Fruit fly (Drosophila melanogaster): ENCODE measurements around the gene CG5177.
A peak's percentile ranks its signal among the peaks of the same experiment; 100 is the strongest.

Gene CG5177

DNA sequence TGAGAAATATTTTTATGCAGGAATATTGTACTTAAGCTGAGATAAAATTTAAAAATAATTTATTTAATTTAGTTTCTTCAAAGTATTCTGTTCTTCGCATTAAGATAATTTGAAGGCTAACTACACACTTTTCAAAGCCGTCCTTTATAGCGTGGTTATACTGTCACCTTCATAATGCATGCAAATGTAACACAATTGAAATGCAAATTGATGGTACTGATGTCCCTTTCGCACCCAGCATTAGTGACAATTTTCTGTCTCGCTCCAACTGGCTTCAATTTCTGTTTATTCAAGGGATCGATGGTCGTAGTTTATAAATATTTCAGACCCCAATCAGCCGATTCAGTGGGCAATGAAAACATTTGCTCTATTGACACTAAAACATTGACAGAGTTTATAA is 33.5 kb downstream of the CG5177 start:
- 0 out of 3 replicates have a peak, but pooled peaks have one; percentile 39 for TF ChIP-seq CG4496 (GFP tag; IDR thresholded peaks at IDR 0.05)
- 0 out of 2 replicates have a peak, but pooled peaks have one; percentile 23 for TF ChIP-seq Ets98B (GFP tag; IDR thresholded peaks at IDR 0.05)
- no peak for TF ChIP-seq CG15710 (tag; optimal IDR thresholded peaks at IDR 0.05)

DNA sequence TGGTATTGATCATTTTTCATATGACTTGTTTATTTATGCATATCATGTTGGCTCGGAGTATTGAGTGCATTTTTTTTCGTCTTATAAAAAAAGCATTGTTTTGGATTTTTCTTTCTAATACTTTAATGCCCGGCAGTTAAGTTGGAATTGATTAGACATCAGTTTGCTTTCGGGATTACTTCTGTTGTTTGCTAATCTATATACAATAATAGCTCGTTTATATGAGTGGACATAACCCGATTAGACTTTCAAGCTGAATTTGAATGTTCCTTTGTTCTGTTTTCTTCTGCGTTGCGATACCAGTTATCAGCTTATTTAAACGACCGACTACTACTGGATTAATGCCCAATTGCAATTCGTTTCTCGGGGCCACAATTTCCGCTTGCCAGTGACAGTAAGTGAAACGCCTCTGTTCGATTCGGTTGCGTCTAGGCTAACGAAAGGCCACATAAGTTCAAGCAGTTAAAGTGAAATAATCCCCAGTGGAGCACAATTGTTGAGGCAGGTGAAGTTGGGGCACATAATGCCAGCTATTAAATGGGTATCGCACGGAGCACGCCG is 35.5 kb downstream of the CG5177 start:
- TF ChIP-seq CG32121 (GFP tag; IDR thresholded peaks at IDR 0.05) (no peak), EcR (GFP tag; optimal IDR thresholded peaks at IDR 0.05) (no peak), CG12605 (GFP tag; IDR thresholded peaks at IDR 0.05) (no peak), D1 (tag; optimal IDR thresholded peaks at IDR 0.05) (no peak), CG34367 (tag; optimal IDR thresholded peaks at IDR 0.05) (no peak), CG8301 (tag; optimal IDR thresholded peaks at IDR 0.05) (no peak), fd96Ca (GFP tag; IDR thresholded peaks at IDR 0.05) (no peak), Snoo (tag; optimal IDR thresholded peaks at IDR 0.05) (no peak), Ets98B (GFP tag; IDR thresholded peaks at IDR 0.05) (no peak), CG10348 (GFP tag; IDR thresholded peaks at IDR 0.05) (no peak), CG17806 (tag; optimal IDR thresholded peaks at IDR 0.05) (no peak), CG8159 (tag; optimal IDR thresholded peaks at IDR 0.05) (no peak), CG14655 (GFP tag; optimal IDR thresholded peaks at IDR 0.05) (no peak), CG4496 (GFP tag; IDR thresholded peaks at IDR 0.05) (no peak), CG9948 (tag; optimal IDR thresholded peaks at IDR 0.05) (no peak), gl (tag; optimal IDR thresholded peaks at IDR 0.05) (no peak), Pif1A (GFP tag; optimal IDR thresholded peaks at IDR 0.05) (no peak)

DNA sequence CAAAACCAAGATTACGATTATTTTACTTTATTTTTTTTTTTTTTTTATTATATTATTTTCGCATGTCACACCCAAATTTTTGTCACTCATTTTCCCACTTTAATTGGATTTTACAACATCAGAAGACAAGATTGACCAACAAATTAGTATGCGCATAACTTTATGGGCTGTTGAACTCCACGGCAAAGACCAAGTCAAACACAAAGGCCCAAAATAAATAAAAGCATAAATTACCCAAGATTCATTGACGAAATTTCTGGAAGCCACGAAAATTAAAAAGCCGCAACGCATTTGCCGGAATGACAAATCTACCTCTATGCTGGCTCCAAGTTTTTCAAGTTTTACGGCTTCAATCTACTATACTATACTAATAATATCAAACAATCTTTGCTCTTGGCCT is 37.1 kb downstream of the CG5177 start:
- no peak for TF ChIP-seq Ets98B (GFP tag; IDR thresholded peaks at IDR 0.05)
- no peak for TF ChIP-seq CG13204 (GFP tag; optimal IDR thresholded peaks at IDR 0.05)
- no peak for TF ChIP-seq CG10348 (GFP tag; IDR thresholded peaks at IDR 0.05)
- no peak for TF ChIP-seq CG32121 (GFP tag; IDR thresholded peaks at IDR 0.05)

DNA sequence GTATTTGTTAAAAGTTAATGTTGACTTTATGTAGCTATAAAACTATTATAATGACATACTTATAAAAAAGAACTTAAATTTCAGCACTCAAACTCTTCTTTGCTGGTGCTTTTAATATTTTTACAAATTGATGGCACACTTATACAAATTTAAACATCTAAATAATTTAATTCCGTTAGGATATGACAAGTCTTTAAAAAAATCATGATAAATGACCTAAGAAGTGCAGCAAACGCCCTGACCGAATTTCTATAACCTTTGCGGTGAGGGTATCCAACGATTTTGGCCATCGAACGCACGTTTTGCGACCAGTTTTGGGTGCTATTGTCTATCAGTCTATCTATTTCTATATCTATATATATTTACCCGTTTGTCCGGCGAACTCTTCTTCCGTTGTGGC is 37.9 kb downstream of the CG5177 start:
- TF ChIP-seq CG9948 (tag; optimal IDR thresholded peaks at IDR 0.05) (no peak), Snoo (tag; optimal IDR thresholded peaks at IDR 0.05) (no peak), CG17806 (tag; optimal IDR thresholded peaks at IDR 0.05) (no peak), Pif1A (GFP tag; optimal IDR thresholded peaks at IDR 0.05) (no peak), CG12605 (GFP tag; IDR thresholded peaks at IDR 0.05) (no peak), CG15710 (tag; optimal IDR thresholded peaks at IDR 0.05) (no peak), CG8159 (tag; optimal IDR thresholded peaks at IDR 0.05) (no peak), D1 (tag; optimal IDR thresholded peaks at IDR 0.05) (no peak), CG32121 (GFP tag; IDR thresholded peaks at IDR 0.05) (no peak), CG8301 (tag; optimal IDR thresholded peaks at IDR 0.05) (no peak), gl (tag; optimal IDR thresholded peaks at IDR 0.05) (no peak), EcR (GFP tag; optimal IDR thresholded peaks at IDR 0.05) (no peak), CG13204 (GFP tag; optimal IDR thresholded peaks at IDR 0.05) (no peak)

DNA sequence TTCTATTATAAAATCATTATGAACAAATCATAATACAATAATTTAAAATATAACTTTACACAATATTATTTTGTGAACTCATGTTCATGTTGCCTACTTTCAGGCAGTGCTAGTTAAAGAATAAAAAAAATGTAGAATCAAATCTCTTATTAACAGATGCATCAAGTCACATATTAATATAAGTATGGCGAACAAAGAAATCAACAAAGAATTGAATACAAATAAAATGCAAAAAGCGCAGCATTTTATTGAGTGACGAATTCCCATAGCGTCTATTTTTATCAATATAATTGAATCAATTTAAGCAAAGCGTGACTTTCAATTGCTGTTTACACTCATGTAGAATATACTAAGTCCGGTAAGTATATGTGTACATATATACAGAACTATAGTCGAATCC is 42.8 kb downstream of the CG5177 start:
- TF ChIP-seq CG12605 (GFP tag; IDR thresholded peaks at IDR 0.05) (no peak), CG34367 (tag; optimal IDR thresholded peaks at IDR 0.05) (no peak), D1 (tag; optimal IDR thresholded peaks at IDR 0.05) (peak; percentile 12)

- TF ChIP-seq EcR (GFP tag; optimal IDR thresholded peaks at IDR 0.05) = peak; percentile 41
- no peak for TF ChIP-seq CG12605 (GFP tag; IDR thresholded peaks at IDR 0.05)
Observed at dm6 chr2L:7448371-7448770, 43.3 kb downstream of the CG5177 start.

- TF ChIP-seq Snoo (tag; optimal IDR thresholded peaks at IDR 0.05) (no peak), CG12605 (GFP tag; IDR thresholded peaks at IDR 0.05) (0 out of 2 replicates have a peak, but pooled peaks have one; percentile 19), CG9948 (tag; optimal IDR thresholded peaks at IDR 0.05) (no peak), CG10348 (GFP tag; IDR thresholded peaks at IDR 0.05) (no peak), gl (tag; optimal IDR thresholded peaks at IDR 0.05) (no peak), D1 (tag; optimal IDR thresholded peaks at IDR 0.05) (no peak), CG8159 (tag; optimal IDR thresholded peaks at IDR 0.05) (no peak), EcR (GFP tag; optimal IDR thresholded peaks at IDR 0.05) (no peak), CG8301 (tag; optimal IDR thresholded peaks at IDR 0.05) (no peak), CG32121 (GFP tag; IDR thresholded peaks at IDR 0.05) (no peak), Pif1A (GFP tag; optimal IDR thresholded peaks at IDR 0.05) (no peak), CG17806 (tag; optimal IDR thresholded peaks at IDR 0.05) (no peak), Pif1B (GFP tag; optimal IDR thresholded peaks at IDR 0.05) (no peak), rn (GFP tag; IDR thresholded peaks at IDR 0.05) (0 out of 2 replicates have a peak, but pooled peaks have one; percentile 13), CG13204 (GFP tag; optimal IDR thresholded peaks at IDR 0.05) (peak; percentile 72), CG15710 (tag; optimal IDR thresholded peaks at IDR 0.05) (no peak), Ets98B (GFP tag; IDR thresholded peaks at IDR 0.05) (no peak), CG4496 (GFP tag; IDR thresholded peaks at IDR 0.05) (no peak)
Observed at dm6 chr2L:7450966-7451365, 45.9 kb downstream of the CG5177 start, which contains the start of gene santa-maria. Gene santa-maria, minus strand, starts transcription at chr2L:7451244.

Data from whole organism, pupa.